Worm (Caenorhabditis elegans): ENCODE results near the gene C50E3.5.

DNA sequence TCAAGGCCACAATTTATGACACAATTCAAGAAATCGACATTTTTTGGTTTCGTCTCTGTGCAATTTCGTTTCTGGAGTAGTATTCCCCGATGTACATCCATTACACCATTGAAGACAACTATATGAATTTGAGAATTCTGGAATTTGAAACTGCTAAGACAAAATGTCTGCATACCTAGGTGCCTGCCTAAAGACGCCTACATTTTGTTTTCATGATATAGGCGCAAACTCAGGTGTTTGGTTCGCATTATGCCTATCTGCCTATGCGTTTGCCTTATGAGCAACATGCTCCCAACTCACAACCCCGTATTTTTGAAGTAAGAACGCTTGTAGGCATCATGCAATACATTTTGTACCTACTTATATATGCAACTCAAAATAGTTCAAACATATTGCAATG, 16.8 kb upstream of the C50E3.5 start, which contains the start of gene F19F10.14:
- no peak for TF ChIP-seq him-1 (tag; optimal IDR thresholded peaks at IDR 0.05)
- no peak for TF ChIP-seq W03F9.2 (tag; optimal IDR thresholded peaks at IDR 0.05)
- TF ChIP-seq dao-5 (tag; optimal IDR thresholded peaks at IDR 0.05), result no peak
